Worm (Caenorhabditis elegans) whole organism, L2 larva: Measurements from ENCODE around the gene tbce-1.

Experiments used
- R02D3.7 ChIP-seq: fragments of 150-350 bp; optimal IDR thresholded peaks from 2 replicates; lab custom pipeline; 2014; ENCODE audit warnings: missing biosample characterization, missing genetic modification characterization
- alr-1 ChIP-seq: fragments of 150-350 bp; optimal IDR thresholded peaks from 2 replicates; lab custom pipeline; 2014; ENCODE audit warnings: missing biosample characterization, missing genetic modification characterization
- ama-1 ChIP-seq: fragments of 150-350 bp; optimal IDR thresholded peaks from 2 replicates; lab custom pipeline; 2018; ENCODE audit warnings: inconsistent platforms
- mdl-1 ChIP-seq, 2 experiments: fragments of 150-350 bp in 1 of 2; sonication (generic microtip) in 1 of 2; optimal IDR thresholded peaks; 2 replicates each; lab custom pipeline; 2017; ENCODE audit warnings: missing biosample characterization in 2 of 2, missing genetic modification characterization in 2 of 2
- nhr-23 ChIP-seq: fragments of 150-350 bp; optimal IDR thresholded peaks from 2 replicates; lab custom pipeline; 2014; ENCODE audit warnings: missing biosample characterization, missing genetic modification reagents, missing genetic modification characterization
- sma-9 ChIP-seq, 2 experiments: fragments of 150-350 bp in 1 of 2; sonication (generic microtip) in 1 of 2; optimal IDR thresholded peaks; 2 replicates each; lab custom pipeline; 2014 to 2016; ENCODE audit warnings: missing genetic modification characterization in 2 of 2, mild to moderate bottlenecking in 1 of 2, missing biosample characterization in 1 of 2, missing compliant biosample characterization in 1 of 2, missing genetic modification reagents in 1 of 2, moderate library complexity in 1 of 2

- TF ChIP-seq alr-1 (tag; lab: Kevin White, UChicago) (no peak), ama-1 (lab: Kevin White, UChicago) (no peak), sma-9 (GFP tag; optimal IDR thresholded peaks at IDR 0.05; lab: Kevin White, UChicago) (no peak), sma-9 (tag; optimal IDR thresholded peaks at IDR 0.05; lab: Kevin White, UChicago) (no peak), mdl-1 (tag; optimal IDR thresholded peaks at IDR 0.05; lab: Kevin White, UChicago) (no peak), R02D3.7 (tag; lab: Kevin White, UChicago) (no peak), nhr-23 (tag; lab: Kevin White, UChicago) (no peak)
Observed at ce11 chrIV:8276609-8277008, 17.9 kb upstream of the tbce-1 start, which contains the start of gene K07H8.12.
